Worm (Caenorhabditis elegans) whole organism, L2 larva: ENCODE measurements around the gene arc-1.

ENCODE experiments used
- C34F6.9 ChIP-seq: fragments of 150-350 bp; optimal IDR thresholded peaks from 2 replicates; lab custom pipeline; 2014; ENCODE audit warnings: missing biosample characterization, missing genetic modification characterization
- R02D3.7 ChIP-seq: fragments of 150-350 bp; optimal IDR thresholded peaks from 2 replicates; lab custom pipeline; 2014; ENCODE audit warnings: missing biosample characterization, missing genetic modification characterization
- Y55F3AM.14 ChIP-seq: fragments of 200-800 bp; sonication (Bioruptor generic); optimal IDR thresholded peaks from 2 replicates; lab custom pipeline; 2018; ENCODE audit warnings: mild to moderate bottlenecking, missing genetic modification characterization, missing compliant biosample characterization
- ZK546.5 ChIP-seq: sonication (generic microtip); optimal IDR thresholded peaks from 2 replicates; lab custom pipeline; 2017; ENCODE audit warnings: missing biosample characterization, missing genetic modification characterization
- aly-2 ChIP-seq: fragments of 150-350 bp; optimal IDR thresholded peaks from 2 replicates; lab custom pipeline; 2014; ENCODE audit warnings: missing biosample characterization, missing genetic modification characterization
- ceh-16 ChIP-seq: fragments of 150-350 bp; optimal IDR thresholded peaks from 2 replicates; lab custom pipeline; 2014; ENCODE audit warnings: missing biosample characterization, missing genetic modification characterization
- crh-2 ChIP-seq: sonication (generic microtip); optimal IDR thresholded peaks from 2 replicates; lab custom pipeline; 2017; ENCODE audit warnings: missing biosample characterization, missing genetic modification characterization
- elt-1 ChIP-seq: fragments of 150-350 bp; optimal IDR thresholded peaks from 2 replicates; lab custom pipeline; 2014; ENCODE audit warnings: missing biosample characterization, missing genetic modification characterization
- elt-3 ChIP-seq: sonication (generic microtip); optimal IDR thresholded peaks from 2 replicates; lab custom pipeline; 2017; ENCODE audit warnings: missing biosample characterization, missing genetic modification characterization
- fos-1 ChIP-seq: fragments of 150-350 bp; optimal IDR thresholded peaks from 2 replicates; lab custom pipeline; 2014; ENCODE audit warnings: missing biosample characterization, missing genetic modification characterization
- lin-11 ChIP-seq: fragments of 150-350 bp; sonication (generic microtip); optimal IDR thresholded peaks from 2 replicates; lab custom pipeline; 2014; ENCODE audit warnings: missing biosample characterization, missing genetic modification characterization, inconsistent platforms, mixed read lengths
- lin-39 ChIP-seq: fragments of 150-350 bp; optimal IDR thresholded peaks from 2 replicates; lab custom pipeline; 2014; ENCODE audit warnings: missing biosample characterization, missing genetic modification reagents, missing genetic modification characterization
- lsy-2 ChIP-seq, 2 experiments: fragments of 150-350 bp in 1 of 2; sonication (generic microtip) in 1 of 2; optimal IDR thresholded peaks; 2 replicates each; lab custom pipeline; 2014 to 2017; ENCODE audit warnings: missing biosample characterization in 2 of 2, missing genetic modification characterization in 2 of 2
- mab-5 ChIP-seq: fragments of 150-350 bp; optimal IDR thresholded peaks from 2 replicates; lab custom pipeline; 2014; ENCODE audit warnings: missing biosample characterization, missing genetic modification characterization
- mdl-1 ChIP-seq, 2 experiments: fragments of 150-350 bp in 1 of 2; sonication (generic microtip) in 1 of 2; optimal IDR thresholded peaks; 2 replicates each; lab custom pipeline; 2017; ENCODE audit warnings: missing biosample characterization in 2 of 2, missing genetic modification characterization in 2 of 2
- nhr-11 ChIP-seq: fragments of 150-350 bp; optimal IDR thresholded peaks from 2 replicates; lab custom pipeline; 2014; ENCODE audit warnings: missing biosample characterization, missing genetic modification characterization
- nhr-12 ChIP-seq: fragments of 150-350 bp; optimal IDR thresholded peaks from 2 replicates; lab custom pipeline; 2014; ENCODE audit warnings: missing biosample characterization, missing genetic modification characterization
- nhr-129 ChIP-seq: fragments of 150-350 bp; optimal IDR thresholded peaks from 2 replicates; lab custom pipeline; 2014; ENCODE audit warnings: missing biosample characterization, missing genetic modification characterization
- nhr-21 ChIP-seq: fragments of 150-350 bp; optimal IDR thresholded peaks from 2 replicates; lab custom pipeline; 2014; ENCODE audit warnings: missing biosample characterization, missing genetic modification characterization
- nhr-23 ChIP-seq: fragments of 150-350 bp; optimal IDR thresholded peaks from 2 replicates; lab custom pipeline; 2014; ENCODE audit warnings: missing biosample characterization, missing genetic modification reagents, missing genetic modification characterization
- nhr-237 ChIP-seq: fragments of 150-350 bp; optimal IDR thresholded peaks from 2 replicates; lab custom pipeline; 2014; ENCODE audit warnings: missing biosample characterization, missing genetic modification characterization
- nhr-25 ChIP-seq: fragments of 150-350 bp; sonication (generic microtip); optimal IDR thresholded peaks from 3 replicates; lab custom pipeline; 2014; ENCODE audit warnings: missing biosample characterization, missing genetic modification characterization
- nhr-6 ChIP-seq: fragments of 150-350 bp; optimal IDR thresholded peaks from 2 replicates; lab custom pipeline; 2014; ENCODE audit warnings: missing biosample characterization, missing genetic modification characterization
- nhr-77 ChIP-seq: fragments of 150-350 bp; optimal IDR thresholded peaks from 2 replicates; lab custom pipeline; 2014; ENCODE audit warnings: missing biosample characterization, missing genetic modification characterization
- skn-1 ChIP-seq: sonication (generic microtip); optimal IDR thresholded peaks from 2 replicates; lab custom pipeline; 2017; ENCODE audit warnings: missing biosample characterization, missing genetic modification characterization
- sma-3 ChIP-seq: sonication (generic microtip); optimal IDR thresholded peaks from 2 replicates; lab custom pipeline; 2016; ENCODE audit warnings: missing genetic modification reagents, missing genetic modification characterization, missing compliant biosample characterization
- sma-9 ChIP-seq, 2 experiments: fragments of 150-350 bp in 1 of 2; sonication (generic microtip) in 1 of 2; optimal IDR thresholded peaks; 2 replicates each; lab custom pipeline; 2014 to 2016; ENCODE audit warnings: missing genetic modification characterization in 2 of 2, mild to moderate bottlenecking in 1 of 2, missing biosample characterization in 1 of 2, missing compliant biosample characterization in 1 of 2, missing genetic modification reagents in 1 of 2, moderate library complexity in 1 of 2
- snpc-4 ChIP-seq: fragments of 150-350 bp; optimal IDR thresholded peaks from 2 replicates; lab custom pipeline; 2014; ENCODE audit warnings: missing biosample characterization, missing genetic modification characterization
- unc-39 ChIP-seq: fragments of 150-350 bp; optimal IDR thresholded peaks from 2 replicates; lab custom pipeline; 2014; ENCODE audit warnings: missing biosample characterization, missing genetic modification characterization
- unc-55 ChIP-seq: fragments of 150-350 bp; sonication (generic microtip); optimal IDR thresholded peaks from 3 replicates; lab custom pipeline; 2014; ENCODE audit warnings: missing biosample characterization, missing genetic modification reagents, missing genetic modification characterization
- unc-62 ChIP-seq: fragments of 150-350 bp; optimal IDR thresholded peaks from 2 replicates; lab custom pipeline; 2014; ENCODE audit warnings: missing biosample characterization, missing genetic modification reagents, missing genetic modification characterization
- zag-1 ChIP-seq: fragments of 150-350 bp; optimal IDR thresholded peaks from 2 replicates; lab custom pipeline; 2014; ENCODE audit warnings: missing biosample characterization, missing genetic modification characterization
- ztf-1 ChIP-seq: fragments of 200-800 bp; sonication (Bioruptor generic); conservative IDR thresholded peaks from 2 replicates; pipeline ENCODE4 v1.3.6; 2022; ENCODE audit warnings: missing genetic modification characterization, missing compliant biosample characterization
- ztf-11 ChIP-seq: sonication (generic microtip); optimal IDR thresholded peaks from 2 replicates; lab custom pipeline; 2017; ENCODE audit warnings: missing biosample characterization, missing genetic modification characterization

The arc-1 gene

DNA sequence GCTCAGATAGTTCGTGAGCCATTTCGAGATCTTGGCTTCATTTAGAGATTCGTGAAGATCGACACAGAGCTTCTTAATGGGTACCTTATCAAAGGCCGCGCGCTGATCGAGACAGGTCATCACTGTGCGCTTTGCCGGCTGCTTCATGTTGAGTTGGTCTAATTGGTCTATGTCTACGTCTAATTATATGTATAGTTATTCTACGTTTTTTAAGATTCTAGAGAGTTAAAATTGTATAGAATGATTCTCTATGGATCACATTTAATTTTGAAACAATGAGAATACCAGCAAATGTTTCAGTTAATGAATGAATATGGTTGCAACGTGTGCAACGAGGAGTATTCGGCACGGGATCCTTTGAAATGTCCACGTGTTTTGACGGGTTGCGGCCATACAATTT lies at the start of gene arc-1:
TSS of gene arc-1 (plus strand) at position 301 of the 400 bp plus-strand sequence.
- TF ChIP-seq unc-55 (GFP tag; lab: Kevin White, UChicago): no peak
- no peak for TF ChIP-seq ztf-11 (tag; lab: Kevin White, UChicago)
- TF ChIP-seq elt-1 (tag; lab: Kevin White, UChicago): no peak
- TF ChIP-seq lin-11 (tag; lab: Kevin White, UChicago): no peak
- no peak for TF ChIP-seq aly-2 (tag; lab: Kevin White, UChicago)

DNA sequence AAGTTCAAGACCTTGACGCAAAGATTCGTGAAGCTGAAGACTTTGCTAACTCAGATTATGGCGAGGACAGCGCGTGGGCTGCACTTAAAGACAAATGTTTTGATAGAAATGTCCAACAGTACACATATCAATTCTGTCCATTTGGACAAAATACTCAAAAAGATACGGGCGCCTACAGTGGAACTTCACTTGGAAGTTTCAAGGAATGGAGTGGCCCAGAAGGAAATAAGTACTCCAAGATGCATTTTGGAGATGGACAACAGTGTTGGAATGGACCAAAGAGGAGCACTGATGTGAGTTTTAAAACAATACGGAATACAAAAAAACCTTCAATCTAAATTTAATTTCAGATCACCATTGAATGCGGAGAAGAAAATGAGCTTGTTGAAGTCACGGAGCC lies 48.8 kb upstream of the arc-1 start:
- TF ChIP-seq nhr-25 (tag; lab: Kevin White, UChicago) (no peak), Y55F3AM.14 (GFP tag; lab: Kevin White, UChicago) (no peak), mab-5 (tag; lab: Kevin White, UChicago) (no peak), nhr-77 (tag; lab: Kevin White, UChicago) (no peak), elt-1 (tag; lab: Kevin White, UChicago) (no peak), R02D3.7 (tag; lab: Kevin White, UChicago) (no peak), lin-39 (tag; lab: Kevin White, UChicago) (no peak), sma-9 (GFP tag; optimal IDR thresholded peaks at IDR 0.05; lab: Kevin White, UChicago) (no peak), sma-9 (tag; optimal IDR thresholded peaks at IDR 0.05; lab: Kevin White, UChicago) (no peak), lsy-2 (tag; optimal IDR thresholded peaks at IDR 0.05; lab: Kevin White, UChicago) (no peak), nhr-129 (tag; lab: Kevin White, UChicago) (no peak), nhr-23 (tag; lab: Kevin White, UChicago) (no peak)

DNA sequence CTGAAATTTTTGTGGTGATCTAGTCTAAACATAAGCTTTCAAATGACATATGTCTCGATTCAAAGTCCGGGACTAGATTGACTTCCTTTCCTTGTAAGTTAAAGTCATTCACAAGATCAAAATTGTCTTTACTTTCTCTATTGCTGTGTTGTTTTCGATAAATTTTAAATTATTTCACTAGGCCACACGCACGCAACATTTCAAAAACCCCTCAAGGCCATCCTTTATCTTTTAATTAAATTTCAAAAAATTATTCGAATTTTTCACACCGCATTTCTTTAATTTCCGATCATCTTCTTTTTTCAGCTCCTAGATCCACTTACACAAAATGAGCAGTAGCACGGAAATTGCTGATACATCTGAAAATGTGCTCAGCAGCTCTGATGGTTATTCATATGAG lies 38.5 kb upstream of the arc-1 start, which contains the start of gene ZK1307.7:
TSS of gene ZK1307.7 (plus strand) at position 301 of the 400 bp plus-strand sequence.
- TF ChIP-seq lin-11 (tag; lab: Kevin White, UChicago) (no peak), ztf-1 (GFP tag; lab: Robert Waterston, UW) (no peak), nhr-11 (tag; lab: Kevin White, UChicago) (no peak), nhr-12 (tag; lab: Kevin White, UChicago) (no peak), elt-3 (tag; lab: Kevin White, UChicago) (no peak), nhr-77 (tag; lab: Kevin White, UChicago) (no peak), unc-62 (GFP tag; lab: Kevin White, UChicago) (no peak), sma-9 (GFP tag; optimal IDR thresholded peaks at IDR 0.05; lab: Kevin White, UChicago) (no peak), sma-9 (tag; optimal IDR thresholded peaks at IDR 0.05; lab: Kevin White, UChicago) (no peak)
- TF ChIP-seq, all 48 proteins: peak for 0

DNA sequence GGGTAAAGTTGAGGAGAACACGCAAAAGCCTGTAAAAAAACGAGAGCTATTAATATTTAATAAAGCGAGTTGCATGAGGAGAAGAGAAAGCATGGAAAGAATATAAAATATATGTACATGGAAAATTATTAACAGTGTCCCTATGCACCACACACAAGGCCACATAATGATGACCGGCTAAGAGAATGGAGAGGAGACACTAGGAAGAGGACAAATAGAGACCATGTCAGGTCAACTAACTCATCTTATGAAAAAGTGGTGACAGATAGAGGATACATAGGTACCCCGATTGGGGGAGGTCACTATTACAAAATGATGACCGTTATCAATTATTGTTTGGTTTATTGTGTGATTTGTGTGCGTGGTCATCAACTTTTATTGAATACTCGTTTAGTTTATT lies 30.3 kb upstream of the arc-1 start, which contains the start of gene fzr-1:
TSS of gene fzr-1 (minus strand) at position 29 of the 400 bp plus-strand sequence.
- TF ChIP-seq mdl-1 (tag; optimal IDR thresholded peaks at IDR 0.05; lab: Kevin White, UChicago) (no peak), ztf-11 (tag; lab: Kevin White, UChicago) (no peak), aly-2 (tag; lab: Kevin White, UChicago) (no peak), nhr-77 (tag; lab: Kevin White, UChicago) (no peak), ZK546.5 (tag; lab: Kevin White, UChicago) (no peak), nhr-23 (tag; lab: Kevin White, UChicago) (no peak), fos-1 (tag; lab: Kevin White, UChicago) (peak; percentile 11)

DNA sequence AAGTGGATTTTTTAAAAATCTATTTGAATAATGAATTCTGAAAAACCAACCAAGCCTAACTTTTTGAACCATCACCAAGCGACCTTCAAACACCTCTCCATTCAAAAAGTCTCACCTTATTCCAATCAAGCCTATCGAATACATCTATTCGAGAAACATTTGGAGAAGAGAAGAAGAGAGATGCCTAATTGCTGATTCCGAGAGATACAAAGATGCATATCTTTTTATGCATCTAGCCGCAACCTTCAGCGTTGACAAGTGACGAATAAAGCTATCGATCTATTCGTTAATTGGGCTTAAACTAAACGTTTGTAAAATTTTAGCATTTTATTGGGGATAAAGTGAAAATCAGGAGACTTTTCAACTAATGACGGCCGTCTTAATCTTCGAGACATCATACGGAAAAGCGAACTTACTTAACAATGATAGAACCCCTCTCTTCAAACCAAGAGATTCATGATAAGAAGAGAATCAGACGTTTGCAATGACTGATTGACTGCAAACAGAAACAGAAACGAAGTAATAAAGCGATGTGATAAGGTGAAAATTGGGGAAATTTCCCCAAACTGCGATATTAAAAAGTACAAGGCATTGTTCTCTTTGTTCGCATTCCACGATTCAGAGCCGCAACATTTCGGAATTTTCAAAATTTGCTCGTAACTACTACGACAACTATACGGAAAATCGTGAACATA lies 29.7 kb upstream of the arc-1 start:
- TF ChIP-seq Y55F3AM.14 (GFP tag; lab: Kevin White, UChicago) (peak; percentile 64), sma-3 (GFP tag; lab: Kevin White, UChicago) (no peak), lin-11 (tag; lab: Kevin White, UChicago) (no peak), fos-1 (tag; lab: Kevin White, UChicago) (peak; percentile 92), nhr-6 (tag; lab: Kevin White, UChicago) (no peak), C34F6.9 (tag; lab: Kevin White, UChicago) (peak; percentile 8), elt-1 (tag; lab: Kevin White, UChicago) (peak; percentile 79), crh-2 (tag; lab: Kevin White, UChicago) (peak; percentile 15), nhr-237 (tag; lab: Kevin White, UChicago) (no peak), skn-1 (tag; lab: Kevin White, UChicago) (no peak), snpc-4 (tag; lab: Kevin White, UChicago) (no peak), nhr-21 (no peak), zag-1 (tag; lab: Kevin White, UChicago) (no peak), ceh-16 (peak; percentile 98), sma-9 (GFP tag; optimal IDR thresholded peaks at IDR 0.05; lab: Kevin White, UChicago) (peak; percentile 8), sma-9 (tag; optimal IDR thresholded peaks at IDR 0.05; lab: Kevin White, UChicago) (no peak), unc-39 (no peak), nhr-129 (tag; lab: Kevin White, UChicago) (peak; percentile 17), nhr-25 (tag; lab: Kevin White, UChicago) (peak; percentile 28)
